Fruit fly (Drosophila melanogaster) whole organism, embryonic: ENCODE results near the gene Mvd.

Source experiments
- Bdp1 ChIP-seq: fragments of 200-800 bp; sonication (Bioruptor generic); optimal IDR thresholded peaks from 3 replicates; lab custom pipeline; 2016; ENCODE audit warnings: missing biosample characterization, missing genetic modification characterization
- CG10267 ChIP-seq: fragments of 200-800 bp; sonication (Bioruptor generic); optimal IDR thresholded peaks from 2 replicates; lab custom pipeline; 2018; ENCODE audit warnings: missing biosample characterization, mild to moderate bottlenecking, missing genetic modification characterization, moderate library complexity
- CG11560 ChIP-seq: fragments of 200-800 bp; sonication (Bioruptor generic); IDR thresholded peaks from 3 replicates; pipeline ENCODE4 v1.3.6; 2022; ENCODE audit warnings: missing biosample characterization, missing genetic modification characterization
- CG13123 ChIP-seq: fragments of 200-800 bp; sonication (Bioruptor generic); optimal IDR thresholded peaks from 2 replicates; lab custom pipeline; 2016; ENCODE audit warnings: missing biosample characterization, missing genetic modification characterization
- CG13296 ChIP-seq: fragments of 200-800 bp; sonication (Bioruptor generic); optimal IDR thresholded peaks from 3 replicates; lab custom pipeline; 2018; ENCODE audit warnings: missing biosample characterization, mild to moderate bottlenecking, missing genetic modification characterization
- CG13424 ChIP-seq: fragments of 200-800 bp; sonication (Bioruptor generic); optimal IDR thresholded peaks from 2 replicates; lab custom pipeline; 2019; ENCODE audit warnings: missing biosample characterization, mild to moderate bottlenecking, missing genetic modification characterization, moderate library complexity
- CG14441 ChIP-seq: fragments of 200-800 bp; sonication (Bioruptor generic); IDR thresholded peaks from 2 replicates; pipeline ENCODE4 v1.3.6; 2022; ENCODE audit warnings: missing biosample characterization, missing genetic modification characterization
- CG14667 ChIP-seq: fragments of 200-800 bp; sonication (Bioruptor generic); IDR thresholded peaks from 2 replicates; pipeline ENCODE4 v1.3.6; 2022; ENCODE audit warnings: missing biosample characterization, missing genetic modification characterization
- CG15269 ChIP-seq: fragments of 200-800 bp; sonication (Bioruptor generic); optimal IDR thresholded peaks from 2 replicates; lab custom pipeline; 2018; ENCODE audit warnings: missing biosample characterization, mild to moderate bottlenecking, missing genetic modification characterization, moderate library complexity
- CG15479 ChIP-seq: fragments of 200-800 bp; sonication (Bioruptor generic); optimal IDR thresholded peaks from 3 replicates; lab custom pipeline; 2019; ENCODE audit warnings: missing biosample characterization, mild to moderate bottlenecking, missing genetic modification characterization, moderate library complexity
- CG1603 ChIP-seq: fragments of 200-800 bp; sonication (Bioruptor generic); optimal IDR thresholded peaks from 2 replicates; lab custom pipeline; 2019; ENCODE audit warnings: missing biosample characterization, mild to moderate bottlenecking, missing genetic modification characterization, moderate library complexity
- CG1647 ChIP-seq: fragments of 200-800 bp; sonication (Bioruptor generic); optimal IDR thresholded peaks from 3 replicates; lab custom pipeline; 2016; ENCODE audit warnings: missing biosample characterization, missing genetic modification characterization
- CG17829 ChIP-seq: fragments of 200-800 bp; optimal IDR thresholded peaks from 2 replicates; lab custom pipeline; 2019; ENCODE audit warnings: missing biosample characterization, mild to moderate bottlenecking, missing genetic modification characterization, moderate library complexity
- CG31388 ChIP-seq: fragments of 200-800 bp; sonication (Bioruptor generic); optimal IDR thresholded peaks from 2 replicates; lab custom pipeline; 2016; ENCODE audit warnings: missing biosample characterization, missing genetic modification characterization
- CG32767 ChIP-seq: fragments of 200-800 bp; sonication (Bioruptor generic); IDR thresholded peaks from 2 replicates; pipeline ENCODE4 v1.3.6; 2022; ENCODE audit warnings: missing biosample characterization, missing genetic modification characterization
- CG33213 ChIP-seq: fragments of 200-800 bp; sonication (Bioruptor generic); optimal IDR thresholded peaks from 3 replicates; lab custom pipeline; 2016; ENCODE audit warnings: missing biosample characterization, missing genetic modification characterization
- CG5245 ChIP-seq: fragments of 200-800 bp; sonication (Bioruptor generic); optimal IDR thresholded peaks from 3 replicates; lab custom pipeline; 2016; ENCODE audit warnings: missing biosample characterization, missing genetic modification characterization
- CG6272 ChIP-seq: fragments of 200-800 bp; sonication (Bioruptor generic); IDR thresholded peaks from 2 replicates; pipeline ENCODE4 v1.3.6; 2022; ENCODE audit warnings: missing biosample characterization, missing genetic modification characterization
- CG7271 ChIP-seq: fragments of 200-800 bp; sonication (Bioruptor generic); optimal IDR thresholded peaks from 2 replicates; lab custom pipeline; 2018; ENCODE audit warnings: missing biosample characterization, mild to moderate bottlenecking, missing genetic modification characterization, moderate library complexity
- CG9215 ChIP-seq: fragments of 200-800 bp; sonication (Bioruptor generic); IDR thresholded peaks from 2 replicates; pipeline ENCODE4 v1.3.6; 2022; ENCODE audit warnings: missing biosample characterization, missing genetic modification characterization
- CG9437 ChIP-seq: fragments of 200-800 bp; sonication (Bioruptor generic); optimal IDR thresholded peaks from 2 replicates; lab custom pipeline; 2018; ENCODE audit warnings: missing biosample characterization, mild to moderate bottlenecking, missing genetic modification characterization
- CG9727 ChIP-seq: fragments of 200-800 bp; sonication (Bioruptor generic); optimal IDR thresholded peaks from 3 replicates; lab custom pipeline; 2017; ENCODE audit warnings: missing biosample characterization, mild to moderate bottlenecking, missing genetic modification characterization
- D19B ChIP-seq: fragments of 200-800 bp; sonication (Bioruptor generic); optimal IDR thresholded peaks from 2 replicates; lab custom pipeline; 2017; ENCODE audit warnings: missing biosample characterization, mild to moderate bottlenecking, missing genetic modification characterization
- Dek ChIP-seq: fragments of 200-800 bp; sonication (Bioruptor generic); optimal IDR thresholded peaks from 3 replicates; lab custom pipeline; 2019; ENCODE audit warnings: missing biosample characterization, mild to moderate bottlenecking, missing genetic modification characterization, moderate library complexity
- E2f2 ChIP-seq: fragments of 200-800 bp; sonication (Bioruptor generic); IDR thresholded peaks from 2 replicates; pipeline ENCODE4 v1.3.6; 2022; ENCODE audit warnings: missing biosample characterization, missing genetic modification characterization
- Neu2 ChIP-seq: fragments of 200-800 bp; sonication (Bioruptor generic); optimal IDR thresholded peaks from 3 replicates; lab custom pipeline; 2016; ENCODE audit warnings: missing biosample characterization, missing genetic modification characterization, borderline replicate concordance
- Optix ChIP-seq: fragments of 200-800 bp; sonication (Bioruptor generic); IDR thresholded peaks from 3 replicates; pipeline ENCODE4 v1.3.6; 2022; ENCODE audit warnings: missing biosample characterization, missing genetic modification characterization
- Ravus ChIP-seq: fragments of 200-800 bp; sonication (Bioruptor generic); IDR thresholded peaks from 2 replicates; pipeline ENCODE4 v1.3.6; 2022; ENCODE audit warnings: missing biosample characterization, missing genetic modification characterization
- Rfx ChIP-seq: fragments of 200-800 bp; sonication (Bioruptor generic); IDR thresholded peaks from 2 replicates; pipeline ENCODE4 v1.3.6; 2022; ENCODE audit warnings: missing biosample characterization, missing genetic modification characterization
- Ssrp ChIP-seq: fragments of 200-800 bp; sonication (Bioruptor generic); optimal IDR thresholded peaks from 2 replicates; lab custom pipeline; 2018; ENCODE audit warnings: missing biosample characterization, mild to moderate bottlenecking, missing genetic modification characterization, moderate library complexity
- YL-1 ChIP-seq: fragments of 200-800 bp; sonication (Bioruptor generic); optimal IDR thresholded peaks from 3 replicates; lab custom pipeline; 2017; ENCODE audit warnings: missing biosample characterization, mild to moderate bottlenecking, missing genetic modification characterization
- abd-A ChIP-seq: fragments of 200-800 bp; sonication (Bioruptor generic); optimal IDR thresholded peaks from 3 replicates; lab custom pipeline; 2019; ENCODE audit warnings: missing biosample characterization, mild to moderate bottlenecking, missing genetic modification characterization, moderate library complexity
- bab2 ChIP-seq: fragments of 200-800 bp; sonication (Bioruptor generic); optimal IDR thresholded peaks from 2 replicates; lab custom pipeline; 2016; ENCODE audit warnings: missing biosample characterization, missing genetic modification characterization
- cg ChIP-seq: fragments of 200-800 bp; sonication (Bioruptor generic); optimal IDR thresholded peaks from 3 replicates; lab custom pipeline; 2019; ENCODE audit warnings: missing biosample characterization, mild to moderate bottlenecking, missing genetic modification characterization, moderate library complexity
- ci ChIP-seq: fragments of 200-800 bp; sonication (Bioruptor generic); IDR thresholded peaks from 3 replicates; pipeline ENCODE4 v1.3.6; 2022; ENCODE audit warnings: missing biosample characterization, missing genetic modification characterization
- danr ChIP-seq: fragments of 200-800 bp; sonication (Bioruptor generic); IDR thresholded peaks from 2 replicates; pipeline ENCODE4 v1.3.6; 2022; ENCODE audit warnings: missing biosample characterization, missing genetic modification characterization
- onecut ChIP-seq: fragments of 200-800 bp; sonication (Bioruptor generic); IDR thresholded peaks from 2 replicates; pipeline ENCODE4 v1.3.6; 2022; ENCODE audit warnings: missing biosample characterization, missing genetic modification characterization
- pho ChIP-seq: fragments of 200-800 bp; sonication (Bioruptor generic); optimal IDR thresholded peaks from 2 replicates; lab custom pipeline; 2016; ENCODE audit warnings: missing biosample characterization, missing genetic modification characterization
- pita ChIP-seq: fragments of 200-800 bp; sonication (Bioruptor generic); optimal IDR thresholded peaks from 2 replicates; lab custom pipeline; 2017; ENCODE audit warnings: missing biosample characterization, mild to moderate bottlenecking, missing genetic modification characterization
- prd ChIP-seq, 3 experiments: fragments of >200 bp in 2 of 3; fragments of 200-800 bp in 1 of 3; sonication (Bioruptor generic) in 1 of 3; optimal IDR thresholded peaks in 2 of 3; IDR thresholded peaks in 1 of 3; 2 replicates in 2 of 3; 3 replicates in 1 of 3; pipeline versions ENCODE4 v1.3.6 to Lab custom; 2017 to 2022; ENCODE audit warnings: missing biosample characterization in 1 of 3, missing genetic modification characterization in 1 of 3
- psq ChIP-seq: fragments of 200-800 bp; sonication (Bioruptor generic); optimal IDR thresholded peaks from 2 replicates; lab custom pipeline; 2017; ENCODE audit warnings: missing biosample characterization, missing genetic modification characterization
- pzg ChIP-seq: fragments of 200-800 bp; sonication (Bioruptor generic); optimal IDR thresholded peaks from 3 replicates; lab custom pipeline; 2018; ENCODE audit warnings: missing biosample characterization, mild to moderate bottlenecking, missing genetic modification characterization, moderate library complexity
- repo ChIP-seq: fragments of 200-800 bp; sonication (Bioruptor generic); optimal IDR thresholded peaks from 2 replicates; lab custom pipeline; 2016; ENCODE audit warnings: missing biosample characterization, missing genetic modification characterization
- rib ChIP-seq: fragments of 200-800 bp; sonication (Bioruptor generic); IDR thresholded peaks from 2 replicates; pipeline ENCODE4 v1.3.6; 2022; ENCODE audit warnings: missing biosample characterization, missing genetic modification characterization
- ro ChIP-seq: fragments of 200-800 bp; sonication (Bioruptor generic); IDR thresholded peaks from 2 replicates; pipeline ENCODE4 v1.3.6; 2022; ENCODE audit warnings: missing biosample characterization, missing genetic modification characterization
- so ChIP-seq: fragments of 200-800 bp; sonication (Bioruptor generic); IDR thresholded peaks from 3 replicates; pipeline ENCODE4 v1.3.6; 2022; ENCODE audit warnings: missing biosample characterization, missing genetic modification characterization
- sqz ChIP-seq: fragments of 200-800 bp; sonication (Bioruptor generic); optimal IDR thresholded peaks from 3 replicates; lab custom pipeline; 2018; ENCODE audit warnings: missing biosample characterization, mild to moderate bottlenecking, missing genetic modification characterization
- vnd ChIP-seq: fragments of 200-800 bp; sonication (Bioruptor generic); IDR thresholded peaks from 3 replicates; pipeline ENCODE4 v1.3.6; 2022; ENCODE audit warnings: missing biosample characterization, missing genetic modification characterization; ENCODE audit not compliant: partially characterized antibody
- wor ChIP-seq: fragments of 200-800 bp; sonication (Bioruptor generic); IDR thresholded peaks from 2 replicates; pipeline ENCODE4 v1.3.6; 2022; ENCODE audit warnings: missing biosample characterization, missing genetic modification characterization
- zfh1 ChIP-seq: fragments of 200-800 bp; sonication (Bioruptor generic); IDR thresholded peaks from 3 replicates; pipeline ENCODE4 v1.3.6; 2022; ENCODE audit warnings: missing biosample characterization, missing genetic modification characterization

Gene Mvd

dm6 chrX:15703720-15704206, 45.2 kb upstream of the Mvd start, which contains the start of the genes Pis and Hap40 (continued):
- TF ChIP-seq ci (GFP tag; lab: Robert Waterston, UW) (0 out of 3 replicates have a peak, but pooled peaks have one; percentile 32), CG5245 (GFP tag; lab: Kevin White, UChicago) (peak; percentile 10), CG32767 (peak; percentile 27; the same call in 1 of the 2 replicates), Ssrp (tag; lab: Kevin White, UChicago) (peak; percentile 78), CG13424 (peak; percentile 82), pzg (GFP tag; lab: Kevin White, UChicago) (peak; percentile 62), bab2 (GFP tag; lab: Kevin White, UChicago) (peak; percentile 35), wor (GFP tag; lab: Robert Waterston, UW) (peak; percentile 64), CG1647 (peak; percentile 48), pho (peak; percentile 62), repo (no peak), D19B (GFP tag; lab: Kevin White, UChicago) (peak; percentile 29), pita (no peak), CG13296 (GFP tag; lab: Kevin White, UChicago) (peak; percentile 24), CG11560 (tag; lab: Robert Waterston, UW) (peak; percentile 65; the same call in 2 of the 3 replicates), prd (optimal IDR thresholded peaks at IDR 0.05; lab: Kevin White, UChicago) (no peak), prd (GFP tag; IDR thresholded peaks at IDR 0.05; lab: Robert Waterston, UW) (peak; percentile 81), Optix (GFP tag; lab: Robert Waterston, UW) (peak; percentile 34; the same call in 1 of the 3 replicates), CG7271 (no peak), Rfx (GFP tag; lab: Robert Waterston, UW) (peak; percentile 85), Neu2 (GFP tag; lab: Kevin White, UChicago) (no peak), CG31388 (GFP tag; lab: Kevin White, UChicago) (peak; percentile 2), CG17829 (tag; lab: Kevin White, UChicago) (peak; percentile 80), Ravus (GFP tag; lab: Robert Waterston, UW) (no peak), vnd (GFP tag; lab: Robert Waterston, UW) (no peak), sqz (GFP tag; lab: Kevin White, UChicago) (no peak), CG10267 (peak; percentile 69), Dek (peak; percentile 70), CG1603 (tag; lab: Kevin White, UChicago) (peak; percentile 48), Bdp1 (no peak), CG33213 (GFP tag; lab: Kevin White, UChicago) (no peak), ro (GFP tag; lab: Robert Waterston, UW) (no peak), abd-A (no peak), danr (0 out of 2 replicates have a peak, but pooled peaks have one; percentile 35), YL-1 (GFP tag; lab: Kevin White, UChicago) (peak; percentile 36), psq (GFP tag; lab: Kevin White, UChicago) (peak; percentile 25), rib (no peak), CG9215 (GFP tag; lab: Robert Waterston, UW) (peak; percentile 82), cg (GFP tag; lab: Kevin White, UChicago) (no peak), CG9437 (GFP tag; lab: Kevin White, UChicago) (peak; percentile 49), CG9727 (peak; percentile 67), E2f2 (GFP tag; lab: Robert Waterston, UW) (peak; percentile 37), onecut (GFP tag; lab: Robert Waterston, UW) (peak; percentile 41), zfh1 (peak; percentile 67; the same call in 2 of the 3 replicates), CG15479 (GFP tag; lab: Kevin White, UChicago) (no peak), CG14441 (GFP tag; lab: Robert Waterston, UW) (peak; percentile 74), CG13123 (GFP tag; lab: Kevin White, UChicago) (peak; percentile 22), so (GFP tag; lab: Robert Waterston, UW) (0 out of 3 replicates have a peak, but pooled peaks have one; percentile 33), CG15269 (tag; lab: Kevin White, UChicago) (peak; percentile 78), CG6272 (GFP tag; lab: Robert Waterston, UW) (peak; percentile 57), CG14667 (GFP tag; lab: Robert Waterston, UW) (peak; percentile 63)
